Worm (Caenorhabditis elegans) whole organism, midembryonic: ENCODE results near the gene M7.12.

Source experiments
- T22C8.4 ChIP-seq: fragments of 200-800 bp; sonication (Bioruptor generic); IDR thresholded peaks from 2 replicates; pipeline ENCODE4 v1.3.6; 2022; ENCODE audit warnings: missing genetic modification characterization, missing compliant biosample characterization
- cog-1 ChIP-seq: sonication (generic microtip); optimal IDR thresholded peaks from 2 replicates; lab custom pipeline; 2016; ENCODE audit warnings: missing genetic modification characterization, missing compliant biosample characterization
- flt-1 ChIP-seq: fragments of 200-800 bp; sonication (Bioruptor generic); IDR thresholded peaks from 2 replicates; pipeline ENCODE4 v1.3.6; 2022; ENCODE audit warnings: missing genetic modification characterization, missing compliant biosample characterization
- klf-2 ChIP-seq: fragments of 200-800 bp; sonication (Bioruptor generic); conservative IDR thresholded peaks from 2 replicates; pipeline ENCODE4 v1.3.6; 2022; ENCODE audit warnings: missing genetic modification reagents, missing genetic modification characterization, missing compliant biosample characterization
- med-1 ChIP-seq: sonication (generic microtip); optimal IDR thresholded peaks from 2 replicates; lab custom pipeline; 2017; ENCODE audit warnings: missing genetic modification characterization, mild to moderate bottlenecking, missing compliant biosample characterization, antibody characterized with exemption, missing genetic modification reagents; ENCODE audit not compliant: insufficient read depth
- ref-1 ChIP-seq: fragments of 200-800 bp; sonication (Bioruptor generic); conservative IDR thresholded peaks from 2 replicates; pipeline ENCODE4 v1.3.6; 2022; ENCODE audit warnings: missing genetic modification reagents, missing genetic modification characterization, missing compliant biosample characterization
- tab-1 ChIP-seq: fragments of 200-800 bp; sonication (Bioruptor generic); IDR thresholded peaks from 2 replicates; pipeline ENCODE4 v1.3.6; 2022; ENCODE audit warnings: missing genetic modification characterization, missing compliant biosample characterization
- ztf-23 ChIP-seq: fragments of 200-800 bp; sonication (Bioruptor generic); IDR thresholded peaks from 2 replicates; pipeline ENCODE4 v1.3.6; 2022; ENCODE audit warnings: missing genetic modification reagents, missing genetic modification characterization, missing compliant biosample characterization
- ztf-29 ChIP-seq: fragments of 200-800 bp; sonication (Bioruptor generic); IDR thresholded peaks from 2 replicates; pipeline ENCODE4 v1.3.6; 2022; ENCODE audit warnings: missing genetic modification reagents, missing genetic modification characterization, missing compliant biosample characterization

DNA sequence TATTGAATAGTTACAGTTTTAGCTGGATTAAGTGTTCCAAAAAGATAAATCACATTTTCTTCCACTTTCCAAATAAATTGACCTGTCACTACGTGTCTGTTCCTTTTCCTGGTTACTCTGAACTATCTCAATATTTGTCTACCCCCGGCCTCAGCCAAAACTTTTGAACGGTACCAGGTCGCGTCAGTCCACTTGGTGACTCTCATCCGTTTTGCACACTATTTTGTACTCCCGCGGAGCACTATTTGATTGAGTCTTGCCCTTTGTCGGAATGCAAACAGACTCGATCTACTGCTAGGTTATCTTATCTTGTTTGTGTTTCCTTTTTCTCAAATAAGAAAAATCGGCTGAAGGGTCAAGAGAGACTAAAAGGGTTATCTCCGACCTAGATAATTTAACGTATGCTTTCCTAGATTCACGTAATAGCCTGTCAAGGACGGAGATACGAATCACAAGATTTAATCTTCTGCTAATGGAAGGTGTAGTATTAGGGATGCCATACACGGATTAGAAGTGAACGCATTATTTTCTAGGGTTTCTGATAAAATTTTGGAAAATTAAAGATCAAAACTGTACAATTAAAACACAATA is 22.3 kb upstream of the M7.12 start:
- TF ChIP-seq ztf-29: no peak
- TF ChIP-seq flt-1 (GFP tag; lab: Robert Waterston, UW): 0 out of 2 replicates have a peak, but pooled peaks have one; percentile 56
- TF ChIP-seq med-1 (GFP tag; lab: Kevin White, UChicago): no peak
- TF ChIP-seq ztf-23 (GFP tag; lab: Robert Waterston, UW): 0 out of 2 replicates have a peak, but pooled peaks have one; percentile 41
- TF ChIP-seq ref-1 (GFP tag; lab: Robert Waterston, UW): no peak
- TF ChIP-seq tab-1 (GFP tag; lab: Robert Waterston, UW): no peak
- TF ChIP-seq T22C8.4 (GFP tag; lab: Robert Waterston, UW): no peak
- TF ChIP-seq cog-1 (tag; lab: Kevin White, UChicago): no peak
- no peak for TF ChIP-seq klf-2
